Fruit fly (Drosophila melanogaster): Measurements from ENCODE around the gene CG32473.

CG32473 gene

DNA sequence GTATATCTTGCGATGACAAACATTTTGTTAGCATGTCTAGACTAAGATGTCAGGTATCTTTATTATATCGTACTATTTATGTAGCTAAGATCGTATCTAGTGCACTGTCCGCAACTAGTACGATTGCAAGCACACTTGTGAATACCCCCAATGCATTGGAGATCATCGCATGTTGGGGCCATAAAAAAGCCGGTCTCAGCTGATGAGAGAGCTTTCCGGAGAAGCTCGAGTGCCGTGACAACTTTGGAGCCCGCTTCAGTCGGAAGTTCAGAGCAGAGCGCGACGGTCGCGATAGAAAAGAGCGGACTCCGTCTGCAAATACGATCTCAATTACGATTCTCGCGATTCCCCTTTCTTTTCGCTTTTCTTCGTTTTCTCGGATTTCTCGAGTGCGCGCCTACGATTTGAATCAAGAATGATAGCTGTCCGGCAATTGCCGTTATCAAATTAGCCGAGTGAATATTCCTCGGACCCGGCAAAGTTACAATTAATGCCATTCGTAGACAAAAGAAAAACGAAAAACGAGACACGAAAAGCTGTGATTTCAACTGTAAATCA is 2.1 kb downstream of the CG32473 start:
- TF ChIP-seq CG13287 (GFP tag; IDR thresholded peaks at IDR 0.05; ENCODE audit: partially characterized antibody) (peak; percentile 40; the same call in 1 of the 2 replicates), da (GFP tag; optimal IDR thresholded peaks at IDR 0.05) (no peak), sna (GFP tag; IDR thresholded peaks at IDR 0.05; ENCODE audit: partially characterized antibody) (0 out of 2 replicates have a peak, but pooled peaks have one; percentile 24), Jarid2 (GFP tag; optimal IDR thresholded peaks at IDR 0.05) (peak; percentile 36), chinmo (GFP tag; IDR thresholded peaks at IDR 0.05; ENCODE audit: partially characterized antibody) (0 out of 4 replicates have a peak, but pooled peaks have one; percentile 33), en (GFP tag; optimal IDR thresholded peaks at IDR 0.05) (no peak), Trl (optimal IDR thresholded peaks at IDR 0.05) (peak; percentile 22 to 25), Trl (GFP tag; optimal IDR thresholded peaks at IDR 0.05) (no peak), CG18619 (GFP tag; optimal IDR thresholded peaks at IDR 0.05) (no peak), wek (GFP tag; optimal IDR thresholded peaks at IDR 0.05) (peak; percentile 86), dm (GFP tag; optimal IDR thresholded peaks at IDR 0.05) (no peak)

DNA sequence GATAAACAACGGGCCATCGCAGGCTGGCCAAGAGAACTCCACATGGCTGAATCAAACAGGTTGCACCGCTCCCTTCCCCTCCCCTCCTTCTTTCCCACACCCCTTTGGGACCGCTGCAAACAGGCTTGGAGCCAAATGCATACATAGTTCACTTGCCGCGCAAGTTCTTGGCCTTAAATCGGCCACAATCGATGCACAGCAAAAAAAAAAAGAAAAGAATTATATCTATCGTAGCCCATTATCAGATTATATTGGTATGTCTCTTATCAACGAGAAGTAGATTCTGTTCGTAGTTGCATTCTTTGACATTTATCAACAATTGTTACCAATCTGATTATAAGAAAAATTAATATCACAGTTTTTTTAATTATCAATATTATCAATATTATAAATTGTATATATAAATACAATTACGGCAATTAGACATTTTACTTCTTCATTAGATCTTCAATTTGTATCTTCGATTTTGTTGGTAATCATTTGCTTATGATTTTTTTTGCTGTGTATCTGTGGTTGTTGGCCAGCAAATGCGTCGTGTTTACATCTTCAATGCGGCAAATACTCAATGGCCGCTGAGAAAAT is 3.0 kb downstream of the CG32473 start:
- peak; percentile 65 for TF ChIP-seq fd96Cb (tag; optimal IDR thresholded peaks at IDR 0.05)
- no peak for TF ChIP-seq Fer2 (tag; optimal IDR thresholded peaks at IDR 0.05)
- no peak for TF ChIP-seq CG4404 (GFP tag; IDR thresholded peaks at IDR 0.05)
- TF ChIP-seq CG7928 (GFP tag; optimal IDR thresholded peaks at IDR 0.05), result no peak
- TF ChIP-seq ap (GFP tag; IDR thresholded peaks at IDR 0.05), result no peak
- peak; percentile 21 for TF ChIP-seq Sry-β (GFP tag; optimal IDR thresholded peaks at IDR 0.05)
- TF ChIP-seq CG9609 (GFP tag; optimal IDR thresholded peaks at IDR 0.05), result no peak
- no peak for TF ChIP-seq CG10366 (GFP tag; IDR thresholded peaks at IDR 0.05)
- no peak for TF ChIP-seq Bteb2 (GFP tag; optimal IDR thresholded peaks at IDR 0.05)
- no peak for TF ChIP-seq Antp (GFP tag; optimal IDR thresholded peaks at IDR 0.05)
- TF ChIP-seq MBD-R2 (GFP tag; IDR thresholded peaks at IDR 0.05), result no peak
- TF ChIP-seq Hsf (GFP tag; optimal IDR thresholded peaks at IDR 0.05), result no peak
- TF ChIP-seq dm (GFP tag; optimal IDR thresholded peaks at IDR 0.05), result no peak
- TF ChIP-seq chm (GFP tag; IDR thresholded peaks at IDR 0.05), result no peak
- no peak for TF ChIP-seq wek (GFP tag; optimal IDR thresholded peaks at IDR 0.05)
- no peak for TF ChIP-seq Ada2b (GFP tag; IDR thresholded peaks at IDR 0.05)
- no peak for TF ChIP-seq CG3281 (GFP tag; optimal IDR thresholded peaks at IDR 0.05)
- TF ChIP-seq CG10147 (GFP tag; optimal IDR thresholded peaks at IDR 0.05), result peak; percentile 14
- peak; percentile 32 for TF ChIP-seq ind (GFP tag; optimal IDR thresholded peaks at IDR 0.05)
- TF ChIP-seq dan (GFP tag; IDR thresholded peaks at IDR 0.05), result no peak
- no peak for TF ChIP-seq fd64A (GFP tag; optimal IDR thresholded peaks at IDR 0.05)
- TF ChIP-seq unpg (GFP tag; optimal IDR thresholded peaks at IDR 0.05), result peak; percentile 52
- peak; percentile 39 for TF ChIP-seq az2 (GFP tag; optimal IDR thresholded peaks at IDR 0.05)
- TF ChIP-seq eve (GFP tag; optimal IDR thresholded peaks at IDR 0.05), result no peak
- TF ChIP-seq inv (GFP tag; IDR thresholded peaks at IDR 0.05; ENCODE audit: partially characterized antibody), result no peak
- no peak for TF ChIP-seq Pdp1 (GFP tag; optimal IDR thresholded peaks at IDR 0.05)
- TF ChIP-seq sr (GFP tag; IDR thresholded peaks at IDR 0.05), result no peak
- no peak for TF ChIP-seq NC2α (GFP tag; optimal IDR thresholded peaks at IDR 0.05)
- peak; percentile 16 for TF ChIP-seq ewg (GFP tag; optimal IDR thresholded peaks at IDR 0.05)
- TF ChIP-seq Nf-YC (tag; optimal IDR thresholded peaks at IDR 0.05), result no peak
- peak; percentile 40 for TF ChIP-seq Hr3 (GFP tag; optimal IDR thresholded peaks at IDR 0.05)
- TF ChIP-seq CG6272 (GFP tag; IDR thresholded peaks at IDR 0.05), result no peak
- peak; percentile 21 for TF ChIP-seq CG17802 (tag; optimal IDR thresholded peaks at IDR 0.05)
- TF ChIP-seq CG9932 (GFP tag; IDR thresholded peaks at IDR 0.05), result no peak
- no peak for TF ChIP-seq C15 (GFP tag; IDR thresholded peaks at IDR 0.05)
- no peak for TF ChIP-seq CG12236 (GFP tag; optimal IDR thresholded peaks at IDR 0.05)
- TF ChIP-seq Dll (GFP tag; IDR thresholded peaks at IDR 0.05; ENCODE audit: partially characterized antibody), result no peak
- no peak for TF ChIP-seq Rx (GFP tag; IDR thresholded peaks at IDR 0.05)
- TF ChIP-seq H15 (GFP tag; IDR thresholded peaks at IDR 0.05), result no peak
- TF ChIP-seq CG9797 (GFP tag; optimal IDR thresholded peaks at IDR 0.05), result no peak
